Worm (Caenorhabditis elegans): ENCODE data around the gene sri-37.
"Not testable (repeated sequence)": the region's sequence is repeated elsewhere in the genome, so short reads cannot be mapped to it uniquely, and the experiment has no call there.

ce11 chrII:2672320-2672719, 43.0 kb downstream of the sri-37 start, which contains the start of gene sri-57:
- TF ChIP-seq him-1, W03F9.2, dao-5 (tag; optimal IDR thresholded peaks at IDR 0.05): not testable (repeated sequence)

Data from whole organism, L4/young adult.